Worm (Caenorhabditis elegans): ENCODE data around the gene T10C6.7.
A peak's percentile ranks its signal among the peaks of the same experiment; 100 is the strongest.

Gene T10C6.7

ce11 chrV:16000433-16000832 is 31.1 kb downstream of the T10C6.7 start, which contains the start of gene nhr-50 (continued):
- TF ChIP-seq nhr-41 (GFP tag; IDR thresholded peaks at IDR 0.05) (no peak), ama-1 (optimal IDR thresholded peaks at IDR 0.05) (no peak), nhr-42 (GFP tag; IDR thresholded peaks at IDR 0.05) (no peak), unc-62 (GFP tag; optimal IDR thresholded peaks at IDR 0.05 in 1 of 2) (peak in 1 of 2 experiments; percentile 1), unc-62 (tag; optimal IDR thresholded peaks at IDR 0.05) (no peak), dmd-6 (GFP tag; IDR thresholded peaks at IDR 0.05) (peak; percentile 90), sdz-12 (GFP tag; optimal IDR thresholded peaks at IDR 0.05) (no peak), dve-1 (tag; optimal IDR thresholded peaks at IDR 0.05; ENCODE audit: insufficient read depth) (peak; percentile 85), R02D3.7 (tag; optimal IDR thresholded peaks at IDR 0.05) (no peak), ceh-20 (GFP tag; IDR thresholded peaks at IDR 0.05) (no peak), lir-3 (tag; optimal IDR thresholded peaks at IDR 0.05) (no peak), lin-39 (tag; optimal IDR thresholded peaks at IDR 0.05) (no peak), unc-130 (GFP tag; optimal IDR thresholded peaks at IDR 0.05) (no peak), daf-12 (tag; optimal IDR thresholded peaks at IDR 0.05) (no peak), lsy-2 (tag; optimal IDR thresholded peaks at IDR 0.05) (no peak), Y48G9A.11 (GFP tag; IDR thresholded peaks at IDR 0.05) (no peak), ceh-28 (tag; optimal IDR thresholded peaks at IDR 0.05) (no peak), hlh-30 (tag; optimal IDR thresholded peaks at IDR 0.05; ENCODE audit: insufficient read depth) (peak; percentile 80), nhr-48 (tag; optimal IDR thresholded peaks at IDR 0.05) (peak; percentile 44), aha-1 (tag) (peak; percentile 39), arid-1 (GFP tag; conservative IDR thresholded peaks at IDR 0.05) (0 out of 2 replicates have a peak, but pooled peaks have one; percentile 8), egl-43 (GFP tag; IDR thresholded peaks at IDR 0.05) (no peak), nhr-11 (tag; optimal IDR thresholded peaks at IDR 0.05) (no peak), dpl-1 (GFP tag; optimal IDR thresholded peaks at IDR 0.05) (peak; percentile 31), ZK546.5 (tag; optimal IDR thresholded peaks at IDR 0.05) (no peak), tra-1 (GFP tag; IDR thresholded peaks at IDR 0.05) (no peak), mdl-1 (tag; optimal IDR thresholded peaks at IDR 0.05) (peak; percentile 1 to 73), aly-2 (tag; optimal IDR thresholded peaks at IDR 0.05) (no peak), nhr-6 (tag; optimal IDR thresholded peaks at IDR 0.05) (peak; percentile 93), pqm-1 (tag; optimal IDR thresholded peaks at IDR 0.05) (peak; percentile 35), saeg-2 (GFP tag; IDR thresholded peaks at IDR 0.05) (no peak), jun-1 (tag; optimal IDR thresholded peaks at IDR 0.05) (peak; percentile 18), mxl-3 (GFP tag; optimal IDR thresholded peaks at IDR 0.05) (peak; percentile 14), ztf-7 (tag; optimal IDR thresholded peaks at IDR 0.05) (no peak), unc-39 (tag; optimal IDR thresholded peaks at IDR 0.05) (no peak), nhr-102 (tag; optimal IDR thresholded peaks at IDR 0.05) (no peak), nhr-25 (tag; optimal IDR thresholded peaks at IDR 0.05; ENCODE audit: borderline replicate concordance, insufficient read depth) (no peak), gei-8 (GFP tag; optimal IDR thresholded peaks at IDR 0.05) (no peak), pha-4 (GFP tag; IDR thresholded peaks at IDR 0.05) (no peak), pha-4 (tag; optimal IDR thresholded peaks at IDR 0.05) (peak; percentile 86), daf-19 (GFP tag; conservative IDR thresholded peaks at IDR 0.05) (0 out of 2 replicates have a peak, but pooled peaks have one; percentile 51)

- no peak for TF ChIP-seq jun-1 (tag; optimal IDR thresholded peaks at IDR 0.05)
- TF ChIP-seq dmd-9 (GFP tag; IDR thresholded peaks at IDR 0.05): no peak
- no peak for TF ChIP-seq nhr-102 (tag; optimal IDR thresholded peaks at IDR 0.05)
- TF ChIP-seq aha-1 (tag): peak; percentile 24
- TF ChIP-seq madf-9 (GFP tag; conservative IDR thresholded peaks at IDR 0.05): no peak
- no peak for TF ChIP-seq rbr-2 (tag; optimal IDR thresholded peaks at IDR 0.05)
- TF ChIP-seq fos-1 (tag; optimal IDR thresholded peaks at IDR 0.05): no peak
Measured at ce11 chrV:15996655-15997186, 34.8 kb downstream of the T10C6.7 start, which contains the start of the genes C06C6.9 and C06C6.8. Gene C06C6.9 (minus strand): TSS chrV:15996755. Gene C06C6.8 (plus strand): TSS chrV:15997136.

Measured in whole organism, L4 larva.